Fruit fly (Drosophila melanogaster) whole organism, embryonic: ENCODE data around the gene Noc3.
A peak's percentile ranks its signal among the peaks of the same experiment; 100 is the strongest.

Experiments used
- CG1233 ChIP-seq: fragments of 200-800 bp; sonication (Bioruptor generic); optimal IDR thresholded peaks from 4 replicates; lab custom pipeline; 2018; ENCODE audit warnings: missing biosample characterization, mild to moderate bottlenecking, missing genetic modification characterization
- CG12769 ChIP-seq: fragments of 200-800 bp; sonication (Bioruptor generic); optimal IDR thresholded peaks from 2 replicates; lab custom pipeline; 2019; ENCODE audit warnings: missing biosample characterization, mild to moderate bottlenecking, missing genetic modification characterization, moderate library complexity
- CG13296 ChIP-seq: fragments of 200-800 bp; sonication (Bioruptor generic); optimal IDR thresholded peaks from 3 replicates; lab custom pipeline; 2018; ENCODE audit warnings: missing biosample characterization, mild to moderate bottlenecking, missing genetic modification characterization
- CG3163 ChIP-seq: fragments of 200-800 bp; sonication (Bioruptor generic); optimal IDR thresholded peaks from 3 replicates; lab custom pipeline; 2016; ENCODE audit warnings: missing biosample characterization, missing genetic modification characterization
- HHEX ChIP-seq: fragments of 200-800 bp; sonication (Bioruptor generic); optimal IDR thresholded peaks from 3 replicates; lab custom pipeline; 2017; ENCODE audit warnings: missing biosample characterization, mild to moderate bottlenecking, missing genetic modification characterization, missing genetic modification reagents
- Hmr ChIP-seq: fragments of 200-800 bp; sonication (Bioruptor generic); optimal IDR thresholded peaks from 3 replicates; lab custom pipeline; 2017; ENCODE audit warnings: mild to moderate bottlenecking, missing biosample characterization, missing genetic modification reagents, missing genetic modification characterization
- ato ChIP-seq: fragments of 200-800 bp; sonication (Bioruptor generic); IDR thresholded peaks from 2 replicates; pipeline ENCODE4 v1.3.6; 2022; ENCODE audit warnings: missing biosample characterization, missing genetic modification characterization; ENCODE audit not compliant: partially characterized antibody
- ftz-f1 ChIP-seq: fragments of 200-800 bp; sonication (Bioruptor generic); optimal IDR thresholded peaks from 2 replicates; lab custom pipeline; 2016; ENCODE audit warnings: missing biosample characterization, missing genetic modification characterization

Noc3 gene

DNA sequence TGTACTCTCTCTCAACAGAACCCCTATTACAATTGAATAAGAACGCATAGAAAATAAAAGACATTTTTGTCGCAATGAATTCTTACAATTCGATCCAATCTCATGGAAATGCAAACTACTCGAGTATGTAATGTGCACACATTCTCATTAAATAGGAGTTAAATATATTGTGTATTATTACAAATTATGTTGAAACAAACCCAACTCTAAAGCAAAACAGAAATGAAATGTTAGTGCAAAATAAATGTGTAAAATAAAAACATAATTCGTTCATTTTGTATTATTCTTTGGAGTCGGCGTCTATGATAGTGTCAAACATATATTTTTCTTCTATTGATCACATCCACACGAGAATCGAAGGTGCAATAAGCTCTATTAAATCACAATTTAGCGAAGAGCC, 46.1 kb downstream of the Noc3 start, which contains the start of gene CG14609:
TSS of gene CG14609 (plus strand) at position 301 of the 400 bp plus-strand sequence.
- no peak for TF ChIP-seq CG3163
- no peak for TF ChIP-seq CG12769 (tag; lab: Kevin White, UChicago)
- TF ChIP-seq CG1233 (GFP tag; lab: Kevin White, UChicago): no peak
- TF ChIP-seq Hmr (GFP tag; lab: Kevin White, UChicago): no peak
- TF ChIP-seq HHEX: no peak

DNA sequence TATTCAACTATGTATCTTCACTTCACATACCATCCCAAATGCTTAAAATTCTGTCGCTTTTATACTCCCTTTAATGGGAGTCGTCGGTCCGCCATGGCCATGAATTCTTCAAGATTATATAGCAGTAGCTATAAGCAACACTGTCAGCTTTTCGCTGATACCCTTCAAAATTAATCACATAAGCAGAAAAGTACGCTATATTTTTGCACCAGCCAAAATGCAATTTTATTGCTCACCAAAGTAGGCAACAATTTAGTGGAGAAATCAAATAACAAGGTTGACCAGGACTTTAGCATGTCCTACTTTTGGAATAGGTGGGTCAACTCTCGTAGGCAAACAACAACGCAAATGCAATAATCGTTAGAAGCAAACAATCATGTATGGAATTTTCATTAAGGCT, 46.9 kb downstream of the Noc3 start:
- TF ChIP-seq ato (GFP tag; lab: Robert Waterston, UW): no peak
- TF ChIP-seq ftz-f1 (GFP tag; lab: Kevin White, UChicago): peak; percentile 74
- no peak for TF ChIP-seq CG13296 (GFP tag; lab: Kevin White, UChicago)
- TF ChIP-seq, all 482 proteins: peak for 1
